Fruit fly (Drosophila melanogaster) Kc167 (cell line): ENCODE results near the gene CG11584.

Experiments
- h ChIP-seq: fragments of >200 bp; optimal IDR thresholded peaks from 3 replicates; lab custom pipeline; 2018; ENCODE audit warnings: missing external identifiers
- insv ChIP-seq: fragments of >200 bp; optimal IDR thresholded peaks from 3 replicates; lab custom pipeline; 2018; ENCODE audit warnings: missing external identifiers
- ttk ChIP-seq: sonication (Bioruptor generic); optimal IDR thresholded peaks from 2 replicates; lab custom pipeline; 2017; ENCODE audit warnings: missing external identifiers

DNA sequence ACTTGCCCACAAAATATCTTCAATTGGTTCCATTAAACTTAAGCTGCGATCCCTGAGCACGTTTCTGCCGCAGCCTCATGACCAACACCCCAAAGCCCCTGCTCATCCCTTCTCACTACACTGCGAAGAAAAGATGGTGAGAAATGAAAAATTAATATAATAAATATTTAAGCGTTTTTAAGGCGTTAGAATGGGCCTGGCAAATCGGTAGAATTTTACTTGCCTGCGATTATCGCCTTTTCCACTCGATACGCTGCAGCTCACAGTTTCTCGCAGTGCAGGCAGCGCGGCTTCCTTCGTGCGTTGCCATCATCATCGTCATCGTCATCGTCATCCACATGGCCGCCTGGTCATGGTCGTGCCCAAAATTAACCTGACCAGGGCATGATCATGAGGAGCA lies 32.7 kb upstream of the CG11584 start:
- TF ChIP-seq ttk (no peak), h (lab: Kevin White, UChicago) (no peak), insv (lab: Kevin White, UChicago) (no peak)
